Fruit fly (Drosophila melanogaster) whole organism, pupa: ENCODE measurements around the gene CG7724.

Source experiments
- CG10348 ChIP-seq: fragments of 200-800 bp; sonication (Bioruptor generic); IDR thresholded peaks from 2 replicates; pipeline ENCODE4 v1.3.6; 2022; ENCODE audit warnings: missing biosample characterization, missing genetic modification characterization
- CG12605 ChIP-seq: fragments of 200-800 bp; sonication (Bioruptor generic); IDR thresholded peaks from 2 replicates; pipeline ENCODE4 v1.3.6; 2022; ENCODE audit warnings: missing biosample characterization, missing genetic modification characterization
- CG13204 ChIP-seq: fragments of 200-800 bp; sonication (Bioruptor generic); optimal IDR thresholded peaks from 2 replicates; lab custom pipeline; 2018; ENCODE audit warnings: missing biosample characterization, mild to moderate bottlenecking, missing genetic modification characterization, moderate library complexity
- CG14655 ChIP-seq: fragments of 200-800 bp; sonication (Bioruptor generic); optimal IDR thresholded peaks from 3 replicates; lab custom pipeline; 2017; ENCODE audit warnings: mild to moderate bottlenecking, missing biosample characterization, missing genetic modification reagents, missing genetic modification characterization
- CG15710 ChIP-seq: fragments of 200-800 bp; sonication (Bioruptor generic); optimal IDR thresholded peaks from 2 replicates; lab custom pipeline; 2018; ENCODE audit warnings: missing biosample characterization, mild to moderate bottlenecking, missing genetic modification characterization, moderate library complexity
- CG17806 ChIP-seq: fragments of 200-800 bp; sonication (Bioruptor generic); optimal IDR thresholded peaks from 2 replicates; lab custom pipeline; 2018; ENCODE audit warnings: missing biosample characterization, mild to moderate bottlenecking, missing genetic modification characterization, moderate library complexity
- CG32121 ChIP-seq: fragments of 200-800 bp; sonication (Bioruptor generic); IDR thresholded peaks from 2 replicates; pipeline ENCODE4 v1.3.6; 2022; ENCODE audit warnings: missing biosample characterization, missing genetic modification characterization
- CG34367 ChIP-seq: fragments of 200-800 bp; sonication (Bioruptor generic); optimal IDR thresholded peaks from 2 replicates; lab custom pipeline; 2018; ENCODE audit warnings: missing biosample characterization, mild to moderate bottlenecking, missing genetic modification characterization
- CG4496 ChIP-seq: fragments of 200-800 bp; sonication (Bioruptor generic); IDR thresholded peaks from 3 replicates; pipeline ENCODE4 v1.3.6; 2022; ENCODE audit warnings: missing biosample characterization, missing genetic modification characterization
- CG8159 ChIP-seq: fragments of 200-800 bp; sonication (Bioruptor generic); optimal IDR thresholded peaks from 3 replicates; lab custom pipeline; 2018; ENCODE audit warnings: missing biosample characterization, mild to moderate bottlenecking, missing genetic modification characterization, moderate library complexity
- CG8301 ChIP-seq: fragments of 200-800 bp; sonication (Bioruptor generic); optimal IDR thresholded peaks from 2 replicates; lab custom pipeline; 2018; ENCODE audit warnings: missing biosample characterization, mild to moderate bottlenecking, missing genetic modification characterization
- CG9948 ChIP-seq: fragments of 200-800 bp; sonication (Bioruptor generic); optimal IDR thresholded peaks from 2 replicates; lab custom pipeline; 2018; ENCODE audit warnings: missing biosample characterization, mild to moderate bottlenecking, missing genetic modification characterization, moderate library complexity
- D1 ChIP-seq: fragments of 200-800 bp; sonication (Bioruptor generic); optimal IDR thresholded peaks from 2 replicates; lab custom pipeline; 2018; ENCODE audit warnings: missing biosample characterization, mild to moderate bottlenecking, missing genetic modification characterization, moderate library complexity
- EcR ChIP-seq: fragments of 200-800 bp; sonication (Bioruptor generic); optimal IDR thresholded peaks from 3 replicates; lab custom pipeline; 2019; ENCODE audit warnings: missing biosample characterization, missing genetic modification characterization, mild to moderate bottlenecking, moderate library complexity, missing genetic modification reagents
- Ets98B ChIP-seq: fragments of 200-800 bp; sonication (Bioruptor generic); IDR thresholded peaks from 2 replicates; pipeline ENCODE4 v1.3.6; 2022; ENCODE audit warnings: missing biosample characterization, missing genetic modification characterization
- Pif1A ChIP-seq: fragments of 200-800 bp; sonication (Bioruptor generic); optimal IDR thresholded peaks from 3 replicates; lab custom pipeline; 2016; ENCODE audit warnings: missing biosample characterization, missing genetic modification characterization
- Pif1B ChIP-seq: fragments of 200-800 bp; sonication (Bioruptor generic); optimal IDR thresholded peaks from 3 replicates; lab custom pipeline; 2016; ENCODE audit warnings: missing biosample characterization, missing genetic modification characterization
- Snoo ChIP-seq: fragments of 200-800 bp; sonication (Bioruptor generic); optimal IDR thresholded peaks from 3 replicates; lab custom pipeline; 2017; ENCODE audit warnings: missing biosample characterization, mild to moderate bottlenecking, missing genetic modification characterization, inconsistent platforms
- fd96Ca ChIP-seq: fragments of 200-800 bp; sonication (Bioruptor generic); IDR thresholded peaks from 3 replicates; pipeline ENCODE4 v1.3.6; 2022; ENCODE audit warnings: missing biosample characterization, missing genetic modification characterization
- gl ChIP-seq: fragments of 200-800 bp; sonication (Bioruptor generic); optimal IDR thresholded peaks from 2 replicates; lab custom pipeline; 2018; ENCODE audit warnings: missing biosample characterization, mild to moderate bottlenecking, missing genetic modification characterization
- rn ChIP-seq: fragments of 200-800 bp; sonication (Bioruptor generic); IDR thresholded peaks from 2 replicates; pipeline ENCODE4 v1.3.6; 2022; ENCODE audit warnings: missing biosample characterization, missing genetic modification characterization

The CG7724 gene

dm6 chr3L:17031971-17032370 is 23.4 kb upstream of the CG7724 start, which contains the start of gene Ilp8:
TSS of gene Ilp8 (minus strand) at chr3L:17032080.
- TF ChIP-seq Pif1A (GFP tag; lab: Kevin White, UChicago): no peak
- no peak for TF ChIP-seq CG14655
- peak; percentile 12; the same call in 1 of the 2 replicates for TF ChIP-seq Ets98B (GFP tag; lab: Robert Waterston, UW)
- TF ChIP-seq CG4496 (GFP tag; lab: Robert Waterston, UW): 0 out of 3 replicates have a peak, but pooled peaks have one; percentile 36
- no peak for TF ChIP-seq EcR (GFP tag; lab: Kevin White, UChicago)

DNA sequence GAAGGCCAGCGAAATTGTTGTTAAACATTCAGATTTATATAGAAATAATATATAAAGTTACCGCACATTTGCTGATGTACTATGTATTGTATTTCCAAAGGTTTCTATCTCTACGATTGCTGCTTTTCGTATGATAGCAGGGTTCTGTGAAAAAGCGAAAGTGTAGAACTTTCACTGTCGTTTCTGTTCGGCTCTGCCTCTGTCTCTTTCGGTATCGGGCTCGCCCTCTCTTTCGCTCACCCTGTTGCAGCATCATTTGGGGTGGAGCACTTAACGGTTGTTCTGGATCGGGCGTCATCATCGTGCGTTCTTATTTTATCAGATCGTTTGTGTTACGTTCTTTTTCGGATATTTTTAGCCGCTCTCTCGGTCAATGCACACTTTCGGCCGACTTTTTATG is 22.1 kb upstream of the CG7724 start:
- TF ChIP-seq CG17806 (no peak), CG4496 (GFP tag; lab: Robert Waterston, UW) (no peak), Snoo (peak; percentile 32), CG8301 (tag; lab: Kevin White, UChicago) (no peak), D1 (no peak), CG8159 (tag; lab: Kevin White, UChicago) (no peak), CG34367 (tag; lab: Kevin White, UChicago) (no peak), CG9948 (tag; lab: Kevin White, UChicago) (no peak), CG14655 (no peak)

dm6 chr3L:17035492-17035891 is 19.9 kb upstream of the CG7724 start, which contains the start of gene beg:
TSS of gene beg (plus strand) at chr3L:17035668.
- TF ChIP-seq rn (GFP tag; lab: Robert Waterston, UW) (no peak), CG17806 (no peak), CG8301 (tag; lab: Kevin White, UChicago) (no peak), CG34367 (tag; lab: Kevin White, UChicago) (no peak), CG8159 (tag; lab: Kevin White, UChicago) (no peak), CG32121 (GFP tag; lab: Robert Waterston, UW) (no peak), Pif1B (GFP tag; lab: Kevin White, UChicago) (no peak), Ets98B (GFP tag; lab: Robert Waterston, UW) (no peak), EcR (GFP tag; lab: Kevin White, UChicago) (no peak), CG13204 (GFP tag; lab: Kevin White, UChicago) (no peak), Pif1A (GFP tag; lab: Kevin White, UChicago) (no peak), gl (tag; lab: Kevin White, UChicago) (no peak), CG12605 (no peak), CG10348 (GFP tag; lab: Robert Waterston, UW) (no peak), D1 (no peak), CG4496 (GFP tag; lab: Robert Waterston, UW) (no peak), CG15710 (tag; lab: Kevin White, UChicago) (no peak), CG14655 (no peak), CG9948 (tag; lab: Kevin White, UChicago) (no peak), Snoo (no peak)

DNA sequence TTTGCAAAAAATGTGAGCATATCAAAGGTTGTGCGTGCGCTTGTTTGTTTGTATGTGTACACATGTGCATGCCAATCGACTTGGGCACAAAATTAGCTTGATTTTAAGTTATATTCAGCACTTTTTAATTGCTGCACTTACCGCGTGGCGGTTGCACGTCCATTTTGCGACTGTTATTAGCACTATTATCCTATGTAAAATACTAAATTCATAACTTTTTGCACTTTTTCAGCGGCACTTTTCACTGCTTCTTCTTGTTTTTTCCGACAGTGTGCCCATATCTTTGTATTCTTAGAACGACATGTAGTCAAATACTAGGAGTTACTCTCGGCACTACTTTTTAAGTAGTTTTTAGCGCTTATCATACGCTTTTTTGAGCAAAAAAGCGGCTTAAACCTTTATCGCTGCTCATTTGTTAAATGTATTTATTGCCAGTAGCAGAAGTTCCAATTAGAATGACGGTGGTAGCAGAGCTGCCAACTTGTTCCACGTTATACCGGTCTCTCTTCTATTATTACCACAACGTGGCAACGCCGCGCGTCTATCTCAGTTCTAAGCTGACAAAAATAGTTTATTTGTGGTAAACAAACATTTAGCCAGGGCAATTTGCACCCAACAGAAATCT is 13.0 kb upstream of the CG7724 start, which contains the start of the genes scaf6 and Papst2:
TSS of gene scaf6 (minus strand) at position 278 of the 625 bp plus-strand sequence.
TSS of gene Papst2 (plus strand) at position 501 of the 625 bp plus-strand sequence.
- TF ChIP-seq Pif1B (GFP tag; lab: Kevin White, UChicago) (no peak), Snoo (peak; percentile 8), CG34367 (tag; lab: Kevin White, UChicago) (no peak), CG14655 (no peak)

DNA sequence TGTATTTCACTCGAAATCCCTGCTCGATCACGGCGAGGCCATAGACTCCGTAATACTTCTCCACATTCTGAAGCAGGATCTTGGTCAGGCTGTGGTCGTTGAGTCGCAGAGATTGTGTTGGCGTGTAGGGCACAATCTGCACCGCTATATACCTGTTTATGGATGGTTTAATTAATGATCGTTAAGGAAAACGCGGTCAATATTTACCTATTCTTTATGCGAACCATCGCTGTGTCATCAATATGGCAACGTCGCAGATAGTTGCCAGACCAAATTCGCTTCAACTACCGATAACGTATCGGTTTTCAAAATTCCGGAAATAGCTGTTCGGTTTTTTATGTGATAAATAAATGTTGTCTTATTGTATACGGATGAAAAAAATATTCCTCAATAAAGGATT is 10.6 kb upstream of the CG7724 start, which contains the start of gene Pop5:
TSS of gene Pop5 (minus strand) at position 240 of the 400 bp plus-strand sequence.
- TF ChIP-seq gl (tag; lab: Kevin White, UChicago): peak; percentile 0
- TF ChIP-seq Pif1B (GFP tag; lab: Kevin White, UChicago): no peak
- no peak for TF ChIP-seq CG17806

DNA sequence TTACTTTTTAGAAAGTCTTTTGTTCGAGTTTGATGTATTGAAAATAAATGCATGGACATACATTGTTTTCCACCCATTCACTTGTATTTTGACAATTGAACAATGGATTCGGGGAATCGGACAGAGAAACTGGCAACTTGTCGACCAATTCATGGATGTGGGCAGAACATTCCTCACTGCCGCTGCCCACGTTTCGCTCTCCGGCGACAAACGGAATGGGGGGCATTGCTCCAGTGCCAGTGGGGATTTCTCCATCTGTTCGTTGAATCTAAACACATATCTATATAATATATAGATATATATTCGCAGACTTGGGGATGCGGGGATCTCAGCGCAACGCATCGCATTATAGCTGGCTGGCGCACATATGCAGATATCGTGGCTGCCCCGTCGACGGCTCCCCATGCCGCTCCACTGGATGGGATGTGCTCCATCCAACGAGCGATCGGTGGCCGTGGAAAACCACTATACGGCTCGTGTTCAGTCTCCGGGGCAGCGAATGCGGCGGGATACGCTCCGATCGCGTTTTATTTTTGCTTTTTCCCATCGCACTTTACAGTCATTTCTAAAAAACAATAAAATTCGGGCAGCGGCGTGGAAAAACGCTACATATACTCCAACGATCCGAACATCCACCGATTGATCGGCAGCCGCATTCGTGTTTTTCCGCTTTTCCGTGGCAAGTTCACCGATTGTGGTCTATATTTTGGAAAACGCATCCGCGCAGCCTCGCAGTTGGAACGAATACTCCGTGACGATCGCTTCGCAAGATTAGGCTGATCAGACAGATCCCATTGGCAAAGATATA is 9.8 kb upstream of the CG7724 start, which contains the start of gene TpnC73F:
TSS of gene TpnC73F (plus strand) at position 633 of the 808 bp plus-strand sequence.
- no peak for TF ChIP-seq CG34367 (tag; lab: Kevin White, UChicago)
- no peak for TF ChIP-seq Pif1A (GFP tag; lab: Kevin White, UChicago)
- no peak for TF ChIP-seq fd96Ca
- TF ChIP-seq CG32121 (GFP tag; lab: Robert Waterston, UW): peak; percentile 28; the same call in 1 of the 2 replicates
- TF ChIP-seq CG8301 (tag; lab: Kevin White, UChicago): no peak
- TF ChIP-seq CG14655: peak; percentile 96
- TF ChIP-seq CG17806: no peak
